Fruit fly (Drosophila melanogaster): ENCODE results near the gene CG13678.

The CG13678 gene

DNA sequence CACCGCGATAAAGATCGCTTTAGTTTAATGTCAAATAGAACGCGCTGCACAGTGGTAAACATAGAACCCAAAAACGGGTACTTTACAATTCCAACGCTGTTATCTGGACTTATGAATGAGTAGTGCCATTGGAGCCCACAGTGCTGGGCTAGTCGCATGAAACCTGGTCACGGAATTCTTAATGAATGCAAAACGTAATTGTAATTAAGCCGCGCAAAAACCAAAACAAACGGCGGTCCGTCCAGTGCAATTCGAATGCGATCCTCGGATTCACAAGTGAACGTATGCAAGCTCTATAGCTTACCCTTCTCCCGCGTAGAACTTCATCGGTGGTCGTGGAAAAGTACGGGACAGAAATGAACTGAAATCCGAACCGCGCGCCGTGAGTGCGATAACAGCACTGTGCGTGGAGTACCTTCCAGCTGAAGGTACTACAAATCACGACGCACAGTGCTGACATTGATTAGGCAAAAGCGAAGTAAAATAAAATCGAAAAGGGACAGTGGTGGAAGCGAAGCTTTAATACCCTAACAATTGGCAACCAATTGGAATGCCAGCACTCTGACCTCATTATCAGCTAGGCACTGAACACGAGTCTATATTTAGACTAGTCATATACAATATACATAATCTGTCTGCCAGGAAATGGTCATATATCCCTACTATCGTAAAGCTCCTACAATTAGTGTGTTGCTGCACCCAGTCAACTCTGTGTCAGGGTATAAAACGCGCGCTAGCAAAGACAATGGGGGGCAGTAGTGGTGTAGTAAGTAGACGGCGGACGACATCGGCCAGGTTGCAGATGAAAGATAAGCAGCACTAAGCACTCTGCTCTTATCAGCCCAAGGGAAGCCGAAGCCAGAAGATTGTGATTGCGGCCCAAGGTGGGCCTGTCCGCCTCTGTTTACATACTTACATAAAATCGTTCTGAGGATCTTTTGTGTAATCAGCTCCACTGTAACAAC lies 36.4 kb upstream of the CG13678 start (continued):
- TF ChIP-seq Neu2 (GFP tag; optimal IDR thresholded peaks at IDR 0.05; ENCODE audit: borderline replicate concordance) (no peak), CG10565 (GFP tag; optimal IDR thresholded peaks at IDR 0.05) (no peak), Hr78 (GFP tag; optimal IDR thresholded peaks at IDR 0.05) (peak in 1 of 2 experiments; percentile 60), Sry-δ (GFP tag; optimal IDR thresholded peaks at IDR 0.05) (peak; percentile 21), CG5180 (GFP tag; optimal IDR thresholded peaks at IDR 0.05) (peak; percentile 12), CG7271 (tag; optimal IDR thresholded peaks at IDR 0.05) (no peak), pfk (GFP tag; optimal IDR thresholded peaks at IDR 0.05) (no peak), otp (GFP tag; IDR thresholded peaks at IDR 0.05) (peak; percentile 3; the same call in 1 of the 3 replicates), Camta (GFP tag; optimal IDR thresholded peaks at IDR 0.05) (peak; percentile 12), fu2 (GFP tag; optimal IDR thresholded peaks at IDR 0.05) (peak; percentile 51), HLH54F (GFP tag; optimal IDR thresholded peaks at IDR 0.05) (peak; percentile 57), Bteb2 (GFP tag; optimal IDR thresholded peaks at IDR 0.05) (no peak), Hsf (GFP tag; optimal IDR thresholded peaks at IDR 0.05) (peak; percentile 57), Atf-2 (GFP tag; optimal IDR thresholded peaks at IDR 0.05) (peak; percentile 69), CG13775 (GFP tag; optimal IDR thresholded peaks at IDR 0.05) (no peak), lov (optimal IDR thresholded peaks at IDR 0.05) (no peak), lov (GFP tag; IDR thresholded peaks at IDR 0.05) (no peak), CG18764 (GFP tag; optimal IDR thresholded peaks at IDR 0.05) (no peak), Ets97D (GFP tag; optimal IDR thresholded peaks at IDR 0.05) (peak; percentile 5), CG2678 (tag; optimal IDR thresholded peaks at IDR 0.05) (peak; percentile 67), CG11696 (GFP tag; IDR thresholded peaks at IDR 0.05) (0 out of 2 replicates have a peak, but pooled peaks have one; percentile 8), Side (GFP tag; optimal IDR thresholded peaks at IDR 0.05) (peak; percentile 65), CG11456 (GFP tag; IDR thresholded peaks at IDR 0.05) (0 out of 3 replicates have a peak, but pooled peaks have one; percentile 60), CG11695 (GFP tag; IDR thresholded peaks at IDR 0.05) (0 out of 3 replicates have a peak, but pooled peaks have one; percentile 34), Ravus (GFP tag; IDR thresholded peaks at IDR 0.05) (no peak), CG18262 (tag; optimal IDR thresholded peaks at IDR 0.05) (peak; percentile 31), Stat92E (GFP tag; optimal IDR thresholded peaks at IDR 0.05) (no peak), CG12942 (GFP tag; optimal IDR thresholded peaks at IDR 0.05) (peak; percentile 26), corto (GFP tag; optimal IDR thresholded peaks at IDR 0.05) (no peak), NC2β (GFP tag; optimal IDR thresholded peaks at IDR 0.05) (no peak), maf-S (GFP tag; optimal IDR thresholded peaks at IDR 0.05) (peak; percentile 23), row (GFP tag; IDR thresholded peaks at IDR 0.05) (peak; percentile 97), CG17328 (GFP tag; IDR thresholded peaks at IDR 0.05) (no peak), ttk (GFP tag; IDR thresholded peaks at IDR 0.05) (no peak), p53 (GFP tag; optimal IDR thresholded peaks at IDR 0.05) (peak; percentile 18), ap (GFP tag; IDR thresholded peaks at IDR 0.05) (no peak), jing (GFP tag; optimal IDR thresholded peaks at IDR 0.05) (no peak), CG12769 (tag; optimal IDR thresholded peaks at IDR 0.05) (peak; percentile 82), CG13296 (GFP tag; optimal IDR thresholded peaks at IDR 0.05) (peak; percentile 58), Antp (GFP tag; optimal IDR thresholded peaks at IDR 0.05) (peak; percentile 50), Deaf1 (tag; optimal IDR thresholded peaks at IDR 0.05) (peak; percentile 23), bigmax (GFP tag; optimal IDR thresholded peaks at IDR 0.05) (no peak), ewg (GFP tag; optimal IDR thresholded peaks at IDR 0.05) (peak; percentile 32), en (GFP tag; optimal IDR thresholded peaks at IDR 0.05) (no peak), pum (GFP tag; optimal IDR thresholded peaks at IDR 0.05) (peak; percentile 38), CG43689 (GFP tag; IDR thresholded peaks at IDR 0.05) (no peak), CG7372 (GFP tag; IDR thresholded peaks at IDR 0.05) (0 out of 2 replicates have a peak, but pooled peaks have one; percentile 27), Elba2 (GFP tag; optimal IDR thresholded peaks at IDR 0.05) (peak; percentile 67), CG8089 (GFP tag; optimal IDR thresholded peaks at IDR 0.05) (peak; percentile 35)

Data from whole organism, embryonic.